Worm (Caenorhabditis elegans): Measurements from ENCODE around the gene R05G9R.1.
A peak's percentile ranks its signal among the peaks of the same experiment; 100 is the strongest.

R05G9R.1 gene

ce11 chrII:6520103-6520502, 6.3 kb upstream of the R05G9R.1 start:
- TF ChIP-seq ham-2 (GFP tag; optimal IDR thresholded peaks at IDR 0.05) (no peak), sptf-1 (tag; optimal IDR thresholded peaks at IDR 0.05) (no peak), flh-1 (GFP tag; optimal IDR thresholded peaks at IDR 0.05) (no peak), nhr-28 (tag; optimal IDR thresholded peaks at IDR 0.05) (no peak), unc-39 (tag; optimal IDR thresholded peaks at IDR 0.05) (no peak), nhr-2 (tag; optimal IDR thresholded peaks at IDR 0.05) (no peak), ceh-43 (GFP tag; optimal IDR thresholded peaks at IDR 0.05) (no peak), snpc-4 (tag; optimal IDR thresholded peaks at IDR 0.05) (no peak), ces-1 (GFP tag; optimal IDR thresholded peaks at IDR 0.05) (no peak), ztf-11 (tag; optimal IDR thresholded peaks at IDR 0.05) (no peak)

ce11 chrII:6519703-6520102, 5.9 kb upstream of the R05G9R.1 start:
- TF ChIP-seq ztf-11 (tag; optimal IDR thresholded peaks at IDR 0.05) = no peak
- peak; percentile 72 for TF ChIP-seq lsy-2 (tag; optimal IDR thresholded peaks at IDR 0.05)

- no peak for TF ChIP-seq ztf-11 (tag; optimal IDR thresholded peaks at IDR 0.05)
- no peak for TF ChIP-seq unc-62 (GFP tag; optimal IDR thresholded peaks at IDR 0.05)
- TF ChIP-seq nhr-2 (tag; optimal IDR thresholded peaks at IDR 0.05) = no peak
- TF ChIP-seq sem-2 (GFP tag; optimal IDR thresholded peaks at IDR 0.05) = no peak
- TF ChIP-seq pha-4 (tag; optimal IDR thresholded peaks at IDR 0.05) = no peak
- no peak for TF ChIP-seq nhr-237 (tag; optimal IDR thresholded peaks at IDR 0.05)
- TF ChIP-seq elt-3 (tag; optimal IDR thresholded peaks at IDR 0.05) = no peak
- no peak for TF ChIP-seq cnd-1 (tag; optimal IDR thresholded peaks at IDR 0.05)
- TF ChIP-seq tbx-8 (GFP tag; optimal IDR thresholded peaks at IDR 0.05) = no peak
- TF ChIP-seq lin-32 (GFP tag; optimal IDR thresholded peaks at IDR 0.05) = no peak
- no peak for TF ChIP-seq mab-5 (tag; optimal IDR thresholded peaks at IDR 0.05)
- TF ChIP-seq blmp-1 (tag; optimal IDR thresholded peaks at IDR 0.05) = no peak
- no peak for TF ChIP-seq unc-39 (tag; optimal IDR thresholded peaks at IDR 0.05)
- TF ChIP-seq mls-2 (tag; optimal IDR thresholded peaks at IDR 0.05) = no peak
- TF ChIP-seq nhr-12 (tag; optimal IDR thresholded peaks at IDR 0.05) = no peak
Observed at ce11 chrII:6516276-6516675, 2.5 kb upstream of the R05G9R.1 start, which contains the start of gene C56E6.7. Gene C56E6.7 (plus strand): TSS chrII:6516576.

ce11 chrII:6513357-6513756, 454 bp downstream of the R05G9R.1 start:
- no peak for TF ChIP-seq ceh-39 (tag; optimal IDR thresholded peaks at IDR 0.05)
- TF ChIP-seq sem-2 (GFP tag; optimal IDR thresholded peaks at IDR 0.05) = no peak
- TF ChIP-seq cnd-1 (tag; optimal IDR thresholded peaks at IDR 0.05) = no peak
- TF ChIP-seq elt-3 (tag; optimal IDR thresholded peaks at IDR 0.05) = no peak
- no peak for TF ChIP-seq flh-1 (GFP tag; optimal IDR thresholded peaks at IDR 0.05)
- TF ChIP-seq hlh-1 (tag; optimal IDR thresholded peaks at IDR 0.05) = no peak
- TF ChIP-seq mep-1 (tag; optimal IDR thresholded peaks at IDR 0.05) = no peak
- TF ChIP-seq pha-4 (tag; optimal IDR thresholded peaks at IDR 0.05) = no peak
- TF ChIP-seq tbx-8 (GFP tag; optimal IDR thresholded peaks at IDR 0.05) = no peak
- no peak for TF ChIP-seq bed-3 (GFP tag; optimal IDR thresholded peaks at IDR 0.05)

ce11 chrII:6502826-6503225, 11.0 kb downstream of the R05G9R.1 start, which contains the start of gene R05G9.1:
Gene R05G9.1 (plus strand): TSS chrII:6503168.
- TF ChIP-seq unc-39 (tag; optimal IDR thresholded peaks at IDR 0.05) (no peak), ces-1 (GFP tag; optimal IDR thresholded peaks at IDR 0.05) (no peak), tbx-8 (GFP tag; optimal IDR thresholded peaks at IDR 0.05) (no peak), pha-4 (tag; optimal IDR thresholded peaks at IDR 0.05) (no peak), lsy-2 (tag; optimal IDR thresholded peaks at IDR 0.05) (no peak), nhr-2 (tag; optimal IDR thresholded peaks at IDR 0.05) (no peak), lin-13 (tag; optimal IDR thresholded peaks at IDR 0.05) (no peak), unc-62 (GFP tag; optimal IDR thresholded peaks at IDR 0.05) (no peak), ceh-39 (tag; optimal IDR thresholded peaks at IDR 0.05) (no peak), bed-3 (GFP tag; optimal IDR thresholded peaks at IDR 0.05) (no peak), drap-1 (GFP tag; optimal IDR thresholded peaks at IDR 0.05) (no peak), mls-2 (tag; optimal IDR thresholded peaks at IDR 0.05) (no peak), sptf-1 (tag; optimal IDR thresholded peaks at IDR 0.05) (no peak), ceh-43 (GFP tag; optimal IDR thresholded peaks at IDR 0.05) (no peak), elt-3 (tag; optimal IDR thresholded peaks at IDR 0.05) (no peak)

- TF ChIP-seq ham-2 (GFP tag; optimal IDR thresholded peaks at IDR 0.05) = no peak
- no peak for TF ChIP-seq mab-5 (tag; optimal IDR thresholded peaks at IDR 0.05)
- no peak for TF ChIP-seq lsy-2 (tag; optimal IDR thresholded peaks at IDR 0.05)
- TF ChIP-seq mep-1 (tag; optimal IDR thresholded peaks at IDR 0.05) = no peak
- TF ChIP-seq nhr-2 (tag; optimal IDR thresholded peaks at IDR 0.05) = no peak
- TF ChIP-seq zip-8 (tag; optimal IDR thresholded peaks at IDR 0.05) = no peak
- TF ChIP-seq blmp-1 (tag; optimal IDR thresholded peaks at IDR 0.05) = no peak
- TF ChIP-seq ztf-11 (tag; optimal IDR thresholded peaks at IDR 0.05) = no peak
- no peak for TF ChIP-seq unc-39 (tag; optimal IDR thresholded peaks at IDR 0.05)
- no peak for TF ChIP-seq nhr-237 (tag; optimal IDR thresholded peaks at IDR 0.05)
- no peak for TF ChIP-seq flh-1 (GFP tag; optimal IDR thresholded peaks at IDR 0.05)
Observed at ce11 chrII:6501420-6501819, 12.4 kb downstream of the R05G9R.1 start, which contains the start of gene R05G9.3. Gene R05G9.3 (minus strand): TSS chrII:6501520.

Measured in whole organism, mixed stage, embryonic.